Fruit fly (Drosophila melanogaster) whole organism, pupa: ENCODE data around the gene CG5892.

ENCODE experiments used
- CG13204 ChIP-seq: fragments of 200-800 bp; sonication (Bioruptor generic); optimal IDR thresholded peaks from 2 replicates; lab custom pipeline; 2018; ENCODE audit warnings: missing biosample characterization, mild to moderate bottlenecking, missing genetic modification characterization, moderate library complexity
- CG14655 ChIP-seq: fragments of 200-800 bp; sonication (Bioruptor generic); optimal IDR thresholded peaks from 3 replicates; lab custom pipeline; 2017; ENCODE audit warnings: mild to moderate bottlenecking, missing biosample characterization, missing genetic modification reagents, missing genetic modification characterization
- CG15710 ChIP-seq: fragments of 200-800 bp; sonication (Bioruptor generic); optimal IDR thresholded peaks from 2 replicates; lab custom pipeline; 2018; ENCODE audit warnings: missing biosample characterization, mild to moderate bottlenecking, missing genetic modification characterization, moderate library complexity
- CG17806 ChIP-seq: fragments of 200-800 bp; sonication (Bioruptor generic); optimal IDR thresholded peaks from 2 replicates; lab custom pipeline; 2018; ENCODE audit warnings: missing biosample characterization, mild to moderate bottlenecking, missing genetic modification characterization, moderate library complexity
- CG34367 ChIP-seq: fragments of 200-800 bp; sonication (Bioruptor generic); optimal IDR thresholded peaks from 2 replicates; lab custom pipeline; 2018; ENCODE audit warnings: missing biosample characterization, mild to moderate bottlenecking, missing genetic modification characterization
- CG4496 ChIP-seq: fragments of 200-800 bp; sonication (Bioruptor generic); IDR thresholded peaks from 3 replicates; pipeline ENCODE4 v1.3.6; 2022; ENCODE audit warnings: missing biosample characterization, missing genetic modification characterization
- CG8301 ChIP-seq: fragments of 200-800 bp; sonication (Bioruptor generic); optimal IDR thresholded peaks from 2 replicates; lab custom pipeline; 2018; ENCODE audit warnings: missing biosample characterization, mild to moderate bottlenecking, missing genetic modification characterization
- EcR ChIP-seq: fragments of 200-800 bp; sonication (Bioruptor generic); optimal IDR thresholded peaks from 3 replicates; lab custom pipeline; 2019; ENCODE audit warnings: missing biosample characterization, missing genetic modification characterization, mild to moderate bottlenecking, moderate library complexity, missing genetic modification reagents
- Ets98B ChIP-seq: fragments of 200-800 bp; sonication (Bioruptor generic); IDR thresholded peaks from 2 replicates; pipeline ENCODE4 v1.3.6; 2022; ENCODE audit warnings: missing biosample characterization, missing genetic modification characterization
- Pif1A ChIP-seq: fragments of 200-800 bp; sonication (Bioruptor generic); optimal IDR thresholded peaks from 3 replicates; lab custom pipeline; 2016; ENCODE audit warnings: missing biosample characterization, missing genetic modification characterization
- Pif1B ChIP-seq: fragments of 200-800 bp; sonication (Bioruptor generic); optimal IDR thresholded peaks from 3 replicates; lab custom pipeline; 2016; ENCODE audit warnings: missing biosample characterization, missing genetic modification characterization
- Snoo ChIP-seq: fragments of 200-800 bp; sonication (Bioruptor generic); optimal IDR thresholded peaks from 3 replicates; lab custom pipeline; 2017; ENCODE audit warnings: missing biosample characterization, mild to moderate bottlenecking, missing genetic modification characterization, inconsistent platforms
- gl ChIP-seq: fragments of 200-800 bp; sonication (Bioruptor generic); optimal IDR thresholded peaks from 2 replicates; lab custom pipeline; 2018; ENCODE audit warnings: missing biosample characterization, mild to moderate bottlenecking, missing genetic modification characterization

dm6 chr3R:21252478-21252877 lies 10.1 kb downstream of the CG5892 start:
- TF ChIP-seq CG17806, result no peak
- no peak for TF ChIP-seq CG14655 (GFP tag; lab: Kevin White, UChicago)
- TF ChIP-seq CG4496 (GFP tag; lab: Robert Waterston, UW), result no peak
- TF ChIP-seq CG13204 (GFP tag; lab: Kevin White, UChicago), result no peak
- TF ChIP-seq CG15710, result no peak
- TF ChIP-seq gl (tag; lab: Kevin White, UChicago), result no peak
- peak; percentile 18 for TF ChIP-seq EcR (GFP tag; lab: Kevin White, UChicago)
- no peak for TF ChIP-seq Pif1A (GFP tag; lab: Kevin White, UChicago)
- TF ChIP-seq CG34367, result no peak
- TF ChIP-seq Pif1B (GFP tag; lab: Kevin White, UChicago), result no peak
- TF ChIP-seq Ets98B, result no peak
- TF ChIP-seq CG8301 (tag; lab: Kevin White, UChicago), result no peak
- TF ChIP-seq Snoo (tag; lab: Kevin White, UChicago), result no peak
